Worm (Caenorhabditis elegans) whole organism, mixed stage, embryonic: ENCODE measurements around the gene kxd-1.

ENCODE experiments used
- elt-3 ChIP-seq: fragments of 150-350 bp; optimal IDR thresholded peaks from 2 replicates; lab custom pipeline; 2014; ENCODE audit warnings: missing biosample characterization, missing genetic modification characterization
- lin-13 ChIP-seq: fragments of 150-350 bp; optimal IDR thresholded peaks from 2 replicates; lab custom pipeline; 2014; ENCODE audit warnings: missing biosample characterization, missing genetic modification characterization

DNA sequence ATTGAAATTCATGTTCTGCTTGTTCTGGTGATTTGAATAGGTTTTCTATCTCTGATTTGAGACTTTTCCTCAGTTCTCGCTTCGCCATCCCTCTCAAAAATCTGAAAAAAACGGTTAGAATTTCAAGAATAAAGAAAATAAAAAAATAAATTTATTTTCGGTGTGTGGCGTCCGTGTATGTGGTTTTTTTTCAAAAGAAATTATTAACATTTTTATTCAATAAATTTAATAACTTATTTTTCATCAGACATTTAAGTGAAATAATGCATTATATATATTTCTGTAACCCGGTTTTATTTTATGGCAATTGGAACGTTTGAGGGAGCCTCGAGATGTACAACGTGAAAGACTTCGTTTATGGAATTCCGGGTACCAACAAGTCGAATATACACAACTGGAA, 13.5 kb downstream of the kxd-1 start, which contains the start of gene C05C8.5:
- TF ChIP-seq elt-3 (no peak), lin-13 (tag; lab: Kevin White, UChicago) (no peak)
